Fruit fly (Drosophila melanogaster) whole organism, embryonic: ENCODE measurements around the gene janB.
A peak's percentile ranks its signal among the peaks of the same experiment; 100 is the strongest.

Experiments
- CG10209 ChIP-seq: fragments of 200-800 bp; sonication (Bioruptor generic); optimal IDR thresholded peaks from 3 replicates; lab custom pipeline; 2017; ENCODE audit warnings: missing biosample characterization, mild to moderate bottlenecking, missing genetic modification characterization, missing genetic modification reagents
- CG10543 ChIP-seq: fragments of 200-800 bp; sonication (Bioruptor generic); optimal IDR thresholded peaks from 3 replicates; lab custom pipeline; 2017; ENCODE audit warnings: missing biosample characterization, mild to moderate bottlenecking, missing genetic modification characterization, moderate library complexity
- CG10654 ChIP-seq: fragments of 200-800 bp; sonication (Bioruptor generic); optimal IDR thresholded peaks from 2 replicates; lab custom pipeline; 2016; ENCODE audit warnings: missing biosample characterization, missing genetic modification characterization
- CG10979 ChIP-seq: fragments of 200-800 bp; sonication (Bioruptor generic); optimal IDR thresholded peaks from 2 replicates; lab custom pipeline; 2018; ENCODE audit warnings: missing biosample characterization, mild to moderate bottlenecking, missing genetic modification characterization, moderate library complexity
- CG14441 ChIP-seq: fragments of 200-800 bp; sonication (Bioruptor generic); IDR thresholded peaks from 2 replicates; pipeline ENCODE4 v1.3.6; 2022; ENCODE audit warnings: missing biosample characterization, missing genetic modification characterization
- CG15514 ChIP-seq: fragments of 200-800 bp; sonication (Bioruptor generic); optimal IDR thresholded peaks from 3 replicates; lab custom pipeline; 2017; ENCODE audit warnings: missing biosample characterization, missing genetic modification characterization, mild to moderate bottlenecking, moderate library complexity, missing genetic modification reagents
- CG17568 ChIP-seq: fragments of 200-800 bp; sonication (Bioruptor generic); optimal IDR thresholded peaks from 2 replicates; lab custom pipeline; 2018; ENCODE audit warnings: missing biosample characterization, mild to moderate bottlenecking, missing genetic modification characterization, moderate library complexity
- CG17829 ChIP-seq: fragments of 200-800 bp; optimal IDR thresholded peaks from 2 replicates; lab custom pipeline; 2019; ENCODE audit warnings: missing biosample characterization, mild to moderate bottlenecking, missing genetic modification characterization, moderate library complexity
- CG2120 ChIP-seq: fragments of 200-800 bp; sonication (Bioruptor generic); optimal IDR thresholded peaks from 3 replicates; lab custom pipeline; 2016; ENCODE audit warnings: missing biosample characterization, missing genetic modification characterization
- CG30431 ChIP-seq: fragments of 200-800 bp; sonication (Bioruptor generic); optimal IDR thresholded peaks from 2 replicates; lab custom pipeline; 2017; ENCODE audit warnings: missing biosample characterization, missing genetic modification characterization
- CG34422 ChIP-seq: fragments of 200-800 bp; sonication (Bioruptor generic); IDR thresholded peaks from 3 replicates; pipeline ENCODE4 v1.3.6; 2022; ENCODE audit warnings: missing biosample characterization, missing genetic modification characterization
- CG3838 ChIP-seq: fragments of 200-800 bp; sonication (Bioruptor generic); optimal IDR thresholded peaks from 3 replicates; lab custom pipeline; 2016; ENCODE audit warnings: missing biosample characterization, missing genetic modification characterization
- CG4282 ChIP-seq: fragments of 200-800 bp; sonication (Bioruptor generic); optimal IDR thresholded peaks from 2 replicates; lab custom pipeline; 2016; ENCODE audit warnings: missing biosample characterization, missing genetic modification characterization
- CG4328 ChIP-seq: fragments of 200-800 bp; sonication (Bioruptor generic); optimal IDR thresholded peaks from 3 replicates; lab custom pipeline; 2017; ENCODE audit warnings: missing biosample characterization, missing genetic modification reagents, missing genetic modification characterization
- CG4360 ChIP-seq: fragments of 200-800 bp; sonication (Bioruptor generic); IDR thresholded peaks from 2 replicates; pipeline ENCODE4 v1.3.6; 2022; ENCODE audit warnings: missing biosample characterization, missing genetic modification characterization
- CG6272 ChIP-seq: fragments of 200-800 bp; sonication (Bioruptor generic); IDR thresholded peaks from 2 replicates; pipeline ENCODE4 v1.3.6; 2022; ENCODE audit warnings: missing biosample characterization, missing genetic modification characterization
- CG7556 ChIP-seq: fragments of 200-800 bp; sonication (Bioruptor generic); optimal IDR thresholded peaks from 2 replicates; lab custom pipeline; 2017; ENCODE audit warnings: missing biosample characterization, mild to moderate bottlenecking, missing genetic modification characterization
- CG8281 ChIP-seq: fragments of 200-800 bp; sonication (Bioruptor generic); optimal IDR thresholded peaks from 2 replicates; lab custom pipeline; 2018; ENCODE audit warnings: missing biosample characterization, mild to moderate bottlenecking, missing genetic modification characterization, moderate library complexity
- CG9437 ChIP-seq: fragments of 200-800 bp; sonication (Bioruptor generic); optimal IDR thresholded peaks from 2 replicates; lab custom pipeline; 2018; ENCODE audit warnings: missing biosample characterization, mild to moderate bottlenecking, missing genetic modification characterization
- CG9727 ChIP-seq: fragments of 200-800 bp; sonication (Bioruptor generic); optimal IDR thresholded peaks from 3 replicates; lab custom pipeline; 2017; ENCODE audit warnings: missing biosample characterization, mild to moderate bottlenecking, missing genetic modification characterization
- Dref ChIP-seq: fragments of 200-800 bp; sonication (Bioruptor generic); IDR thresholded peaks from 2 replicates; pipeline ENCODE4 v1.3.6; 2022; ENCODE audit warnings: missing biosample characterization, missing genetic modification characterization
- GATAe ChIP-seq: fragments of 200-800 bp; sonication (Bioruptor generic); conservative IDR thresholded peaks from 2 replicates; pipeline ENCODE4 v1.3.6; 2022; ENCODE audit warnings: missing biosample characterization, missing genetic modification characterization
- Hey ChIP-seq: fragments of 200-800 bp; sonication (Bioruptor generic); optimal IDR thresholded peaks from 3 replicates; lab custom pipeline; 2018; ENCODE audit warnings: missing biosample characterization, mild to moderate bottlenecking, missing genetic modification characterization
- Hmr ChIP-seq: fragments of 200-800 bp; sonication (Bioruptor generic); optimal IDR thresholded peaks from 3 replicates; lab custom pipeline; 2017; ENCODE audit warnings: mild to moderate bottlenecking, missing biosample characterization, missing genetic modification reagents, missing genetic modification characterization
- Jarid2 ChIP-seq: fragments of 200-800 bp; sonication (Bioruptor generic); optimal IDR thresholded peaks from 3 replicates; lab custom pipeline; 2017; ENCODE audit warnings: mild to moderate bottlenecking, missing biosample characterization, missing genetic modification reagents, missing genetic modification characterization
- MBD-R2 ChIP-seq: fragments of 200-800 bp; sonication (Bioruptor generic); IDR thresholded peaks from 2 replicates; pipeline ENCODE4 v1.3.6; 2022; ENCODE audit warnings: missing biosample characterization, missing genetic modification characterization
- Mrtf ChIP-seq: fragments of 200-800 bp; sonication (Bioruptor generic); IDR thresholded peaks from 3 replicates; pipeline ENCODE4 v1.3.6; 2022; ENCODE audit warnings: missing biosample characterization, missing genetic modification characterization
- NC2β ChIP-seq: fragments of 200-800 bp; sonication (Bioruptor generic); optimal IDR thresholded peaks from 2 replicates; lab custom pipeline; 2016; ENCODE audit warnings: missing biosample characterization, missing genetic modification characterization
- Optix ChIP-seq: fragments of 200-800 bp; sonication (Bioruptor generic); IDR thresholded peaks from 3 replicates; pipeline ENCODE4 v1.3.6; 2022; ENCODE audit warnings: missing biosample characterization, missing genetic modification characterization
- Ptx1 ChIP-seq: fragments of 200-800 bp; sonication (Bioruptor generic); IDR thresholded peaks from 2 replicates; pipeline ENCODE4 v1.3.6; 2022; ENCODE audit warnings: missing biosample characterization, missing genetic modification characterization
- Rfx ChIP-seq: fragments of 200-800 bp; sonication (Bioruptor generic); IDR thresholded peaks from 2 replicates; pipeline ENCODE4 v1.3.6; 2022; ENCODE audit warnings: missing biosample characterization, missing genetic modification characterization
- Spps ChIP-seq: fragments of 200-800 bp; sonication (Bioruptor generic); optimal IDR thresholded peaks from 2 replicates; lab custom pipeline; 2018; ENCODE audit warnings: missing biosample characterization, mild to moderate bottlenecking, missing genetic modification characterization
- aop ChIP-seq: fragments of 200-800 bp; sonication (Bioruptor generic); IDR thresholded peaks from 2 replicates; pipeline ENCODE4 v1.3.6; 2022; ENCODE audit warnings: missing biosample characterization, missing genetic modification characterization
- ara ChIP-seq: fragments of 200-800 bp; sonication (Bioruptor generic); IDR thresholded peaks from 2 replicates; pipeline ENCODE4 v1.3.6; 2022; ENCODE audit warnings: missing biosample characterization, missing genetic modification characterization
- ase ChIP-seq: fragments of 200-800 bp; sonication (Bioruptor generic); IDR thresholded peaks from 3 replicates; pipeline ENCODE4 v1.3.6; 2022; ENCODE audit warnings: missing biosample characterization, missing genetic modification characterization
- az2 ChIP-seq: fragments of 200-800 bp; sonication (Bioruptor generic); optimal IDR thresholded peaks from 3 replicates; lab custom pipeline; 2016; ENCODE audit warnings: missing biosample characterization, missing genetic modification characterization
- chm ChIP-seq: fragments of 200-800 bp; sonication (Bioruptor generic); IDR thresholded peaks from 2 replicates; pipeline ENCODE4 v1.3.6; 2022; ENCODE audit warnings: missing biosample characterization, missing genetic modification characterization
- croc ChIP-seq: fragments of 200-800 bp; sonication (Bioruptor generic); conservative IDR thresholded peaks from 3 replicates; pipeline ENCODE4 v1.3.6; 2022; ENCODE audit warnings: missing biosample characterization, missing genetic modification characterization
- crol ChIP-seq: fragments of 200-800 bp; sonication (Bioruptor generic); IDR thresholded peaks from 2 replicates; pipeline ENCODE4 v1.3.6; 2022; ENCODE audit warnings: missing biosample characterization, missing genetic modification characterization
- dpn ChIP-seq, 2 experiments: fragments of 200-800 bp; sonication (Bioruptor generic); optimal IDR thresholded peaks; 3 replicates each; lab custom pipeline; 2016; ENCODE audit warnings: missing biosample characterization in 2 of 2, missing genetic modification characterization in 2 of 2
- dysf ChIP-seq: fragments of 200-800 bp; sonication (Bioruptor generic); IDR thresholded peaks from 3 replicates; pipeline ENCODE4 v1.3.6; 2022; ENCODE audit warnings: missing biosample characterization, missing genetic modification characterization
- hbn ChIP-seq: fragments of 200-800 bp; sonication (Bioruptor generic); IDR thresholded peaks from 2 replicates; pipeline ENCODE4 v1.3.6; 2022; ENCODE audit warnings: missing biosample characterization, missing genetic modification characterization; ENCODE audit not compliant: partially characterized antibody
- ken ChIP-seq: fragments of 200-800 bp; sonication (Bioruptor generic); IDR thresholded peaks from 3 replicates; pipeline ENCODE4 v1.3.6; 2022; ENCODE audit warnings: missing biosample characterization, missing genetic modification characterization
- maf-S ChIP-seq: fragments of 200-800 bp; sonication (Bioruptor generic); optimal IDR thresholded peaks from 2 replicates; lab custom pipeline; 2016; ENCODE audit warnings: missing biosample characterization, missing genetic modification characterization
- pita ChIP-seq: fragments of 200-800 bp; sonication (Bioruptor generic); optimal IDR thresholded peaks from 2 replicates; lab custom pipeline; 2017; ENCODE audit warnings: missing biosample characterization, mild to moderate bottlenecking, missing genetic modification characterization
- pzg ChIP-seq: fragments of 200-800 bp; sonication (Bioruptor generic); optimal IDR thresholded peaks from 3 replicates; lab custom pipeline; 2018; ENCODE audit warnings: missing biosample characterization, mild to moderate bottlenecking, missing genetic modification characterization, moderate library complexity
- run ChIP-seq: fragments of 200-800 bp; sonication (Bioruptor generic); optimal IDR thresholded peaks from 3 replicates; lab custom pipeline; 2018; ENCODE audit warnings: missing biosample characterization, mild to moderate bottlenecking, missing genetic modification characterization
- salm ChIP-seq: fragments of 200-800 bp; sonication (Bioruptor generic); optimal IDR thresholded peaks from 2 replicates; lab custom pipeline; 2018; ENCODE audit warnings: missing biosample characterization, mild to moderate bottlenecking, missing genetic modification characterization
- sr ChIP-seq: fragments of 200-800 bp; sonication (Bioruptor generic); IDR thresholded peaks from 3 replicates; pipeline ENCODE4 v1.3.6; 2022; ENCODE audit warnings: missing biosample characterization, missing genetic modification characterization
- unpg ChIP-seq: fragments of 200-800 bp; sonication (Bioruptor generic); optimal IDR thresholded peaks from 3 replicates; lab custom pipeline; 2018; ENCODE audit warnings: missing biosample characterization, mild to moderate bottlenecking, missing genetic modification characterization, moderate library complexity

janB gene

dm6 chr3R:30058057-30058868, 19.7 kb upstream of the janB start, which contains the start of gene sima (continued):
- TF ChIP-seq GATAe (GFP tag; lab: Robert Waterston, UW): no peak
- no peak for TF ChIP-seq CG3838
- peak; percentile 65 for TF ChIP-seq MBD-R2 (GFP tag; lab: Robert Waterston, UW)
- no peak for TF ChIP-seq ara (GFP tag; lab: Robert Waterston, UW)
- peak; percentile 5 for TF ChIP-seq CG9727
- no peak for TF ChIP-seq sr (GFP tag; lab: Robert Waterston, UW)
- peak; percentile 12; the same call in 1 of the 3 replicates for TF ChIP-seq CG34422 (GFP tag; lab: Robert Waterston, UW)
- TF ChIP-seq Optix: no peak
- TF ChIP-seq CG9437 (GFP tag; lab: Kevin White, UChicago): no peak
- no peak for TF ChIP-seq crol (GFP tag; lab: Robert Waterston, UW)
- TF ChIP-seq pita (GFP tag; lab: Kevin White, UChicago): no peak
- TF ChIP-seq NC2β (GFP tag; lab: Kevin White, UChicago): no peak
- TF ChIP-seq CG8281: no peak
- TF ChIP-seq ken: no peak
- TF ChIP-seq CG4328: no peak
- no peak for TF ChIP-seq CG10543 (GFP tag; lab: Kevin White, UChicago)
- no peak for TF ChIP-seq hbn (GFP tag; lab: Robert Waterston, UW)
- peak; percentile 13 for TF ChIP-seq CG17568
- TF ChIP-seq dysf: no peak
- TF ChIP-seq CG10654: no peak
- peak; percentile 55 for TF ChIP-seq maf-S
- peak; percentile 65 for TF ChIP-seq CG2120
- TF ChIP-seq CG17829 (tag; lab: Kevin White, UChicago): peak; percentile 38
- no peak for TF ChIP-seq run (tag; lab: Kevin White, UChicago)
- peak; percentile 11 for TF ChIP-seq Jarid2 (GFP tag; lab: Kevin White, UChicago)
- no peak for TF ChIP-seq CG30431
- peak; percentile 64 for TF ChIP-seq Rfx (GFP tag; lab: Robert Waterston, UW)
- TF ChIP-seq ase: no peak
- TF ChIP-seq salm (tag; lab: Kevin White, UChicago): no peak
- peak; percentile 29 to 53 for TF ChIP-seq dpn (GFP tag; optimal IDR thresholded peaks at IDR 0.05; lab: Kevin White, UChicago)
- TF ChIP-seq unpg (GFP tag; lab: Kevin White, UChicago): no peak
- TF ChIP-seq Hey: no peak
- TF ChIP-seq CG7556 (GFP tag; lab: Kevin White, UChicago): no peak
- TF ChIP-seq chm (GFP tag; lab: Robert Waterston, UW): peak; percentile 48; the same call in 1 of the 2 replicates
- TF ChIP-seq CG10209: no peak
- peak; percentile 59 for TF ChIP-seq CG14441 (GFP tag; lab: Robert Waterston, UW)
- TF ChIP-seq Hmr (GFP tag; lab: Kevin White, UChicago): peak; percentile 39
- no peak for TF ChIP-seq CG4282 (GFP tag; lab: Kevin White, UChicago)
- no peak for TF ChIP-seq aop (GFP tag; lab: Robert Waterston, UW)
- no peak for TF ChIP-seq Spps (tag; lab: Kevin White, UChicago)
- no peak; the same call in 1 of the 2 replicates for TF ChIP-seq CG4360 (GFP tag; lab: Robert Waterston, UW)
- TF ChIP-seq az2: no peak
- peak; percentile 15 for TF ChIP-seq CG10979
- peak; percentile 86 for TF ChIP-seq pzg (GFP tag; lab: Kevin White, UChicago)
- TF ChIP-seq Mrtf (GFP tag; lab: Robert Waterston, UW): no peak
- TF ChIP-seq Dref (GFP tag; lab: Robert Waterston, UW): no peak
- peak; percentile 57 for TF ChIP-seq CG15514
- no peak for TF ChIP-seq croc (GFP tag; lab: Robert Waterston, UW)
- TF ChIP-seq CG6272 (GFP tag; lab: Robert Waterston, UW): no peak
- TF ChIP-seq Ptx1 (GFP tag; lab: Robert Waterston, UW): peak; percentile 52; the same call in 1 of the 2 replicates
